Worm (Caenorhabditis elegans) whole organism, L2 larva: Measurements from ENCODE around the gene zag-1.
A peak's percentile ranks its signal among the peaks of the same experiment; 100 is the strongest.

ENCODE experiments used
- C34F6.9 ChIP-seq: fragments of 150-350 bp; optimal IDR thresholded peaks from 2 replicates; lab custom pipeline; 2014; ENCODE audit warnings: missing biosample characterization, missing genetic modification characterization
- F13H6.1 ChIP-seq: sonication (generic microtip); optimal IDR thresholded peaks from 2 replicates; lab custom pipeline; 2016; ENCODE audit warnings: missing genetic modification characterization, missing compliant biosample characterization
- Y55F3AM.14 ChIP-seq: fragments of 200-800 bp; sonication (Bioruptor generic); optimal IDR thresholded peaks from 2 replicates; lab custom pipeline; 2018; ENCODE audit warnings: mild to moderate bottlenecking, missing genetic modification characterization, missing compliant biosample characterization
- ZK546.5 ChIP-seq: sonication (generic microtip); optimal IDR thresholded peaks from 2 replicates; lab custom pipeline; 2017; ENCODE audit warnings: missing biosample characterization, missing genetic modification characterization
- alr-1 ChIP-seq: fragments of 150-350 bp; optimal IDR thresholded peaks from 2 replicates; lab custom pipeline; 2014; ENCODE audit warnings: missing biosample characterization, missing genetic modification characterization
- aly-2 ChIP-seq: fragments of 150-350 bp; optimal IDR thresholded peaks from 2 replicates; lab custom pipeline; 2014; ENCODE audit warnings: missing biosample characterization, missing genetic modification characterization
- blmp-1 ChIP-seq: sonication (generic microtip); optimal IDR thresholded peaks from 2 replicates; lab custom pipeline; 2017; ENCODE audit warnings: missing genetic modification characterization, mild to moderate bottlenecking, missing compliant biosample characterization, antibody characterized with exemption, moderate library complexity; ENCODE audit not compliant: insufficient read depth
- ceh-16 ChIP-seq: fragments of 150-350 bp; optimal IDR thresholded peaks from 2 replicates; lab custom pipeline; 2014; ENCODE audit warnings: missing biosample characterization, missing genetic modification characterization
- crh-2 ChIP-seq: sonication (generic microtip); optimal IDR thresholded peaks from 2 replicates; lab custom pipeline; 2017; ENCODE audit warnings: missing biosample characterization, missing genetic modification characterization
- dmd-4 ChIP-seq: sonication (generic microtip); optimal IDR thresholded peaks from 2 replicates; lab custom pipeline; 2017; ENCODE audit warnings: missing biosample characterization, missing genetic modification characterization
- elt-1 ChIP-seq: fragments of 150-350 bp; optimal IDR thresholded peaks from 2 replicates; lab custom pipeline; 2014; ENCODE audit warnings: missing biosample characterization, missing genetic modification characterization
- elt-3 ChIP-seq: sonication (generic microtip); optimal IDR thresholded peaks from 2 replicates; lab custom pipeline; 2017; ENCODE audit warnings: missing biosample characterization, missing genetic modification characterization
- fos-1 ChIP-seq: fragments of 150-350 bp; optimal IDR thresholded peaks from 2 replicates; lab custom pipeline; 2014; ENCODE audit warnings: missing biosample characterization, missing genetic modification characterization
- lin-11 ChIP-seq: fragments of 150-350 bp; sonication (generic microtip); optimal IDR thresholded peaks from 2 replicates; lab custom pipeline; 2014; ENCODE audit warnings: missing biosample characterization, missing genetic modification characterization, inconsistent platforms, mixed read lengths
- lin-39 ChIP-seq: fragments of 150-350 bp; optimal IDR thresholded peaks from 2 replicates; lab custom pipeline; 2014; ENCODE audit warnings: missing biosample characterization, missing genetic modification reagents, missing genetic modification characterization
- lsy-2 ChIP-seq, 2 experiments: fragments of 150-350 bp in 1 of 2; sonication (generic microtip) in 1 of 2; optimal IDR thresholded peaks; 2 replicates each; lab custom pipeline; 2014 to 2017; ENCODE audit warnings: missing biosample characterization in 2 of 2, missing genetic modification characterization in 2 of 2
- mab-5 ChIP-seq: fragments of 150-350 bp; optimal IDR thresholded peaks from 2 replicates; lab custom pipeline; 2014; ENCODE audit warnings: missing biosample characterization, missing genetic modification characterization
- mbf-1 ChIP-seq: sonication (generic microtip); optimal IDR thresholded peaks from 2 replicates; lab custom pipeline; 2017; ENCODE audit warnings: missing biosample characterization, missing genetic modification characterization
- mdl-1 ChIP-seq, 2 experiments: fragments of 150-350 bp in 1 of 2; sonication (generic microtip) in 1 of 2; optimal IDR thresholded peaks; 2 replicates each; lab custom pipeline; 2017; ENCODE audit warnings: missing biosample characterization in 2 of 2, missing genetic modification characterization in 2 of 2
- nhr-10 ChIP-seq: sonication (generic microtip); optimal IDR thresholded peaks from 2 replicates; lab custom pipeline; 2017; ENCODE audit warnings: missing biosample characterization, missing genetic modification characterization
- nhr-11 ChIP-seq: fragments of 150-350 bp; optimal IDR thresholded peaks from 2 replicates; lab custom pipeline; 2014; ENCODE audit warnings: missing biosample characterization, missing genetic modification characterization
- nhr-23 ChIP-seq: fragments of 150-350 bp; optimal IDR thresholded peaks from 2 replicates; lab custom pipeline; 2014; ENCODE audit warnings: missing biosample characterization, missing genetic modification reagents, missing genetic modification characterization
- nhr-237 ChIP-seq: fragments of 150-350 bp; optimal IDR thresholded peaks from 2 replicates; lab custom pipeline; 2014; ENCODE audit warnings: missing biosample characterization, missing genetic modification characterization
- nhr-25 ChIP-seq: fragments of 150-350 bp; sonication (generic microtip); optimal IDR thresholded peaks from 3 replicates; lab custom pipeline; 2014; ENCODE audit warnings: missing biosample characterization, missing genetic modification characterization
- nhr-6 ChIP-seq: fragments of 150-350 bp; optimal IDR thresholded peaks from 2 replicates; lab custom pipeline; 2014; ENCODE audit warnings: missing biosample characterization, missing genetic modification characterization
- nhr-77 ChIP-seq: fragments of 150-350 bp; optimal IDR thresholded peaks from 2 replicates; lab custom pipeline; 2014; ENCODE audit warnings: missing biosample characterization, missing genetic modification characterization
- peb-1 ChIP-seq: fragments of 150-350 bp; optimal IDR thresholded peaks from 2 replicates; lab custom pipeline; 2014; ENCODE audit warnings: missing biosample characterization, missing genetic modification characterization
- sem-4 ChIP-seq: fragments of 150-350 bp; optimal IDR thresholded peaks from 2 replicates; lab custom pipeline; 2014; ENCODE audit warnings: missing biosample characterization, missing genetic modification reagents, missing genetic modification characterization
- skn-1 ChIP-seq: sonication (generic microtip); optimal IDR thresholded peaks from 2 replicates; lab custom pipeline; 2017; ENCODE audit warnings: missing biosample characterization, missing genetic modification characterization
- sma-3 ChIP-seq: sonication (generic microtip); optimal IDR thresholded peaks from 2 replicates; lab custom pipeline; 2016; ENCODE audit warnings: missing genetic modification reagents, missing genetic modification characterization, missing compliant biosample characterization
- snpc-4 ChIP-seq: fragments of 150-350 bp; optimal IDR thresholded peaks from 2 replicates; lab custom pipeline; 2014; ENCODE audit warnings: missing biosample characterization, missing genetic modification characterization
- unc-62 ChIP-seq: fragments of 150-350 bp; optimal IDR thresholded peaks from 2 replicates; lab custom pipeline; 2014; ENCODE audit warnings: missing biosample characterization, missing genetic modification reagents, missing genetic modification characterization
- zag-1 ChIP-seq: fragments of 150-350 bp; optimal IDR thresholded peaks from 2 replicates; lab custom pipeline; 2014; ENCODE audit warnings: missing biosample characterization, missing genetic modification characterization
- ztf-1 ChIP-seq: fragments of 200-800 bp; sonication (Bioruptor generic); conservative IDR thresholded peaks from 2 replicates; pipeline ENCODE4 v1.3.6; 2022; ENCODE audit warnings: missing genetic modification characterization, missing compliant biosample characterization
- ztf-11 ChIP-seq: sonication (generic microtip); optimal IDR thresholded peaks from 2 replicates; lab custom pipeline; 2017; ENCODE audit warnings: missing biosample characterization, missing genetic modification characterization
- ztf-4 ChIP-seq: fragments of 150-350 bp; optimal IDR thresholded peaks from 2 replicates; lab custom pipeline; 2014; ENCODE audit warnings: missing biosample characterization, missing genetic modification characterization

Gene zag-1

ce11 chrIV:3824720-3825119, 30.9 kb upstream of the zag-1 start (continued):
- no peak for TF ChIP-seq alr-1
- peak; percentile 50 for TF ChIP-seq C34F6.9 (tag; lab: Kevin White, UChicago)
- peak; percentile 29 for TF ChIP-seq F13H6.1
- peak in 1 of 2 experiments; percentile 8 for TF ChIP-seq lsy-2 (tag; optimal IDR thresholded peaks at IDR 0.05; lab: Kevin White, UChicago)
- no peak for TF ChIP-seq lin-11

- no peak for TF ChIP-seq ztf-1
- TF ChIP-seq nhr-25 (tag; lab: Kevin White, UChicago): no peak
Observed at ce11 chrIV:3825388-3825787, 30.3 kb upstream of the zag-1 start.

ce11 chrIV:3826590-3827128, 29.0 kb upstream of the zag-1 start, which contains the start of gene F28F9.3:
F28F9.3 (plus strand) TSS chrIV:3826890.
- TF ChIP-seq peb-1 (tag; lab: Kevin White, UChicago) (no peak), unc-62 (GFP tag; lab: Kevin White, UChicago) (no peak), nhr-10 (tag; lab: Kevin White, UChicago) (no peak), nhr-11 (tag; lab: Kevin White, UChicago) (no peak), mab-5 (tag; lab: Kevin White, UChicago) (no peak), nhr-6 (tag; lab: Kevin White, UChicago) (no peak), nhr-237 (tag; lab: Kevin White, UChicago) (no peak), C34F6.9 (tag; lab: Kevin White, UChicago) (no peak), ZK546.5 (tag; lab: Kevin White, UChicago) (no peak), aly-2 (tag; lab: Kevin White, UChicago) (no peak), nhr-23 (tag; lab: Kevin White, UChicago) (no peak), ztf-11 (no peak), zag-1 (tag; lab: Kevin White, UChicago) (no peak), Y55F3AM.14 (GFP tag; lab: Kevin White, UChicago) (no peak), alr-1 (no peak), fos-1 (tag; lab: Kevin White, UChicago) (no peak)

ce11 chrIV:3827724-3828123, 27.9 kb upstream of the zag-1 start:
- no peak for TF ChIP-seq ztf-11
- no peak for TF ChIP-seq lin-39
- peak; percentile 16 for TF ChIP-seq blmp-1

- TF ChIP-seq elt-1 (no peak), dmd-4 (tag; lab: Kevin White, UChicago) (no peak), ceh-16 (tag; lab: Kevin White, UChicago) (no peak), lin-39 (no peak), Y55F3AM.14 (GFP tag; lab: Kevin White, UChicago) (no peak), ztf-1 (no peak), elt-3 (tag; lab: Kevin White, UChicago) (no peak), ztf-4 (tag; lab: Kevin White, UChicago) (no peak), mdl-1 (tag; optimal IDR thresholded peaks at IDR 0.05; lab: Kevin White, UChicago) (no peak), skn-1 (tag; lab: Kevin White, UChicago) (no peak), nhr-6 (tag; lab: Kevin White, UChicago) (no peak), crh-2 (tag; lab: Kevin White, UChicago) (no peak), fos-1 (tag; lab: Kevin White, UChicago) (no peak)
Observed at ce11 chrIV:3832040-3832439, 23.6 kb upstream of the zag-1 start.

ce11 chrIV:3833778-3834177, 21.9 kb upstream of the zag-1 start:
- TF ChIP-seq snpc-4 (tag; lab: Kevin White, UChicago): no peak
- TF ChIP-seq nhr-11 (tag; lab: Kevin White, UChicago): no peak
- no peak for TF ChIP-seq mbf-1 (tag; lab: Kevin White, UChicago)
- TF ChIP-seq lsy-2 (tag; optimal IDR thresholded peaks at IDR 0.05; lab: Kevin White, UChicago): no peak
- no peak for TF ChIP-seq nhr-10 (tag; lab: Kevin White, UChicago)
- TF ChIP-seq dmd-4 (tag; lab: Kevin White, UChicago): no peak
- no peak for TF ChIP-seq ZK546.5 (tag; lab: Kevin White, UChicago)
- no peak for TF ChIP-seq nhr-77
- no peak for TF ChIP-seq nhr-25 (tag; lab: Kevin White, UChicago)
- TF ChIP-seq peb-1 (tag; lab: Kevin White, UChicago): no peak
- no peak for TF ChIP-seq ztf-1
- no peak for TF ChIP-seq nhr-237 (tag; lab: Kevin White, UChicago)
- TF ChIP-seq sma-3 (GFP tag; lab: Kevin White, UChicago): no peak
- no peak for TF ChIP-seq sem-4 (tag; lab: Kevin White, UChicago)
- TF ChIP-seq unc-62 (GFP tag; lab: Kevin White, UChicago): no peak
- TF ChIP-seq elt-1: no peak
- TF ChIP-seq ceh-16 (tag; lab: Kevin White, UChicago): no peak
- TF ChIP-seq zag-1 (tag; lab: Kevin White, UChicago): no peak
- TF ChIP-seq blmp-1: no peak
- no peak for TF ChIP-seq lin-11
- TF ChIP-seq, all 48 proteins: peak for 0
